Worm (Caenorhabditis elegans): ENCODE results near the gene xpd-1.

- TF ChIP-seq ceh-13 (GFP tag; optimal IDR thresholded peaks at IDR 0.05) (no peak), tbx-11 (GFP tag; IDR thresholded peaks at IDR 0.05) (no peak), ama-1 (optimal IDR thresholded peaks at IDR 0.05) (no peak), pes-1 (GFP tag; IDR thresholded peaks at IDR 0.05) (no peak), tbx-37 (GFP tag; conservative IDR thresholded peaks at IDR 0.05) (no peak), F13C5.2 (tag; optimal IDR thresholded peaks at IDR 0.05) (no peak)
Measured at ce11 chrIII:282506-282905, 17.6 kb downstream of the xpd-1 start.

All from whole organism, early embryonic.